Fruit fly (Drosophila melanogaster): ENCODE results near the gene CG7059.

The CG7059 gene

dm6 chr3R:22368777-22369214, 20.8 kb upstream of the CG7059 start (continued):
- TF ChIP-seq CG31365 (tag; optimal IDR thresholded peaks at IDR 0.05) = no peak
- peak; percentile 45 for TF ChIP-seq slou (GFP tag; optimal IDR thresholded peaks at IDR 0.05)
- TF ChIP-seq CG10959 (GFP tag; IDR thresholded peaks at IDR 0.05) = no peak
- no peak; the same call in 1 of the 2 replicates for TF ChIP-seq klu (GFP tag; IDR thresholded peaks at IDR 0.05)
- no peak for TF ChIP-seq Side (GFP tag; optimal IDR thresholded peaks at IDR 0.05)
- peak; percentile 32 for TF ChIP-seq chn (GFP tag; optimal IDR thresholded peaks at IDR 0.05)
- no peak for TF ChIP-seq oc (tag; optimal IDR thresholded peaks at IDR 0.05)
- peak; percentile 71 for TF ChIP-seq mam (GFP tag; optimal IDR thresholded peaks at IDR 0.05)
- TF ChIP-seq CG9817 (tag; optimal IDR thresholded peaks at IDR 0.05) = peak; percentile 60
- TF ChIP-seq CG13424 (tag; optimal IDR thresholded peaks at IDR 0.05) = peak; percentile 65
- peak; percentile 19 for TF ChIP-seq CG8359 (GFP tag; optimal IDR thresholded peaks at IDR 0.05; ENCODE audit: borderline replicate concordance)
- TF ChIP-seq D19B (GFP tag; optimal IDR thresholded peaks at IDR 0.05) = peak; percentile 94
- no peak for TF ChIP-seq pita (GFP tag; optimal IDR thresholded peaks at IDR 0.05)
- TF ChIP-seq gsb-n (tag; optimal IDR thresholded peaks at IDR 0.05) = no peak
- no peak for TF ChIP-seq sd (tag; optimal IDR thresholded peaks at IDR 0.05)
- TF ChIP-seq grau (tag; optimal IDR thresholded peaks at IDR 0.05) = peak; percentile 68
- no peak for TF ChIP-seq tup (GFP tag; optimal IDR thresholded peaks at IDR 0.05)
- peak; percentile 39 for TF ChIP-seq CG6683 (GFP tag; optimal IDR thresholded peaks at IDR 0.05)
- TF ChIP-seq fd3F (GFP tag; optimal IDR thresholded peaks at IDR 0.05) = peak; percentile 12
- no peak for TF ChIP-seq CG13287 (GFP tag; IDR thresholded peaks at IDR 0.05; ENCODE audit: partially characterized antibody)
- TF ChIP-seq CG8924 (tag; optimal IDR thresholded peaks at IDR 0.05) = peak; percentile 67
- peak; percentile 4 for TF ChIP-seq yki (optimal IDR thresholded peaks at IDR 0.05)
- TF ChIP-seq shn (GFP tag; optimal IDR thresholded peaks at IDR 0.05) = no peak
- TF ChIP-seq CG10654 (GFP tag; optimal IDR thresholded peaks at IDR 0.05) = peak; percentile 42
- peak; percentile 41 for TF ChIP-seq fd96Cb (tag; optimal IDR thresholded peaks at IDR 0.05)
- no peak for TF ChIP-seq CG3163 (GFP tag; optimal IDR thresholded peaks at IDR 0.05)
- peak; percentile 59 for TF ChIP-seq CG12659 (GFP tag; optimal IDR thresholded peaks at IDR 0.05)
- TF ChIP-seq tin (GFP tag; optimal IDR thresholded peaks at IDR 0.05) = peak; percentile 46
- peak in 1 of 2 experiments; percentile 31 for TF ChIP-seq crp (GFP tag; optimal IDR thresholded peaks at IDR 0.05)
- peak; percentile 77; the same call in 2 of the 3 replicates for TF ChIP-seq so (GFP tag; IDR thresholded peaks at IDR 0.05)
- TF ChIP-seq CG8765 (GFP tag; IDR thresholded peaks at IDR 0.05) = peak; percentile 6; the same call in 1 of the 2 replicates
- TF ChIP-seq CG10147 (GFP tag; optimal IDR thresholded peaks at IDR 0.05) = no peak
- TF ChIP-seq CG9727 (GFP tag; optimal IDR thresholded peaks at IDR 0.05) = peak; percentile 74
- no peak for TF ChIP-seq Lpt (GFP tag; optimal IDR thresholded peaks at IDR 0.05)
- peak in 1 of 2 experiments; percentile 73 for TF ChIP-seq Pdp1 (GFP tag; optimal IDR thresholded peaks at IDR 0.05)
- no peak for TF ChIP-seq CG17802 (tag; optimal IDR thresholded peaks at IDR 0.05)
- no peak for TF ChIP-seq CG15479 (GFP tag; optimal IDR thresholded peaks at IDR 0.05)
- no peak for TF ChIP-seq CG1832 (GFP tag; optimal IDR thresholded peaks at IDR 0.05)
- TF ChIP-seq CG17186 (GFP tag; optimal IDR thresholded peaks at IDR 0.05) = no peak
- peak; percentile 29 for TF ChIP-seq Hand (GFP tag; optimal IDR thresholded peaks at IDR 0.05)
- no peak for TF ChIP-seq CG8089 (GFP tag; optimal IDR thresholded peaks at IDR 0.05)
- no peak for TF ChIP-seq grn (GFP tag; optimal IDR thresholded peaks at IDR 0.05)
- TF ChIP-seq CkIIα-i1 (GFP tag; IDR thresholded peaks at IDR 0.05) = no peak
- no peak for TF ChIP-seq CG12769 (tag; optimal IDR thresholded peaks at IDR 0.05)
- no peak for TF ChIP-seq Sry-δ (GFP tag; optimal IDR thresholded peaks at IDR 0.05)
- no peak for TF ChIP-seq tap (tag; optimal IDR thresholded peaks at IDR 0.05)
- TF ChIP-seq CG8388 (GFP tag; optimal IDR thresholded peaks at IDR 0.05) = no peak
- TF ChIP-seq CG6175 (GFP tag; IDR thresholded peaks at IDR 0.05) = no peak
- TF ChIP-seq CG16863 (GFP tag; optimal IDR thresholded peaks at IDR 0.05) = no peak
- TF ChIP-seq CG5180 (GFP tag; optimal IDR thresholded peaks at IDR 0.05) = peak; percentile 25
